Fruit fly (Drosophila melanogaster) whole organism, embryonic: Measurements from ENCODE around the gene CG42500.

ENCODE experiments used
- Bgb ChIP-seq: fragments of 200-800 bp; sonication (Bioruptor generic); IDR thresholded peaks from 2 replicates; pipeline ENCODE4 v1.3.6; 2022; ENCODE audit warnings: missing biosample characterization, missing genetic modification characterization; ENCODE audit not compliant: partially characterized antibody
- CG12219 ChIP-seq: fragments of 200-800 bp; sonication (Bioruptor generic); optimal IDR thresholded peaks from 3 replicates; lab custom pipeline; 2018; ENCODE audit warnings: missing biosample characterization, mild to moderate bottlenecking, missing genetic modification characterization
- CG12236 ChIP-seq: fragments of 200-800 bp; sonication (Bioruptor generic); optimal IDR thresholded peaks from 2 replicates; lab custom pipeline; 2016; ENCODE audit warnings: missing biosample characterization, missing genetic modification characterization
- CG12299 ChIP-seq: fragments of 200-800 bp; sonication (Bioruptor generic); optimal IDR thresholded peaks from 2 replicates; lab custom pipeline; 2018; ENCODE audit warnings: missing biosample characterization, mild to moderate bottlenecking, missing genetic modification characterization
- CG16779 ChIP-seq: fragments of 200-800 bp; sonication (Bioruptor generic); IDR thresholded peaks from 2 replicates; pipeline ENCODE4 v1.3.6; 2022; ENCODE audit warnings: missing biosample characterization, missing genetic modification characterization
- CG17359 ChIP-seq: fragments of 200-800 bp; sonication (Bioruptor generic); optimal IDR thresholded peaks from 3 replicates; lab custom pipeline; 2018; ENCODE audit warnings: missing biosample characterization, mild to moderate bottlenecking, missing genetic modification characterization, moderate library complexity
- CG17385 ChIP-seq: fragments of 200-800 bp; sonication (Bioruptor generic); optimal IDR thresholded peaks from 3 replicates; lab custom pipeline; 2018; ENCODE audit warnings: missing biosample characterization, mild to moderate bottlenecking, missing genetic modification characterization
- CG18599 ChIP-seq: fragments of 200-800 bp; sonication (Bioruptor generic); optimal IDR thresholded peaks from 3 replicates; lab custom pipeline; 2017; ENCODE audit warnings: missing biosample characterization, missing genetic modification characterization, mild to moderate bottlenecking, moderate library complexity, missing genetic modification reagents
- CG2202 ChIP-seq: fragments of 200-800 bp; sonication (Bioruptor generic); optimal IDR thresholded peaks from 2 replicates; lab custom pipeline; 2018; ENCODE audit warnings: missing biosample characterization, mild to moderate bottlenecking, missing genetic modification characterization
- CG2678 ChIP-seq: fragments of 200-800 bp; sonication (Bioruptor generic); optimal IDR thresholded peaks from 3 replicates; lab custom pipeline; 2019; ENCODE audit warnings: missing biosample characterization, mild to moderate bottlenecking, missing genetic modification characterization, moderate library complexity
- CG31224 ChIP-seq: fragments of 200-800 bp; sonication (Bioruptor generic); IDR thresholded peaks from 2 replicates; pipeline ENCODE4 v1.3.6; 2022; ENCODE audit warnings: missing biosample characterization, missing genetic modification characterization
- CG4360 ChIP-seq: fragments of 200-800 bp; sonication (Bioruptor generic); IDR thresholded peaks from 2 replicates; pipeline ENCODE4 v1.3.6; 2022; ENCODE audit warnings: missing biosample characterization, missing genetic modification characterization
- CG43689 ChIP-seq: fragments of 200-800 bp; sonication (Bioruptor generic); IDR thresholded peaks from 2 replicates; pipeline ENCODE4 v1.3.6; 2022; ENCODE audit warnings: missing biosample characterization, missing genetic modification characterization
- CG6175 ChIP-seq: fragments of 200-800 bp; sonication (Bioruptor generic); IDR thresholded peaks from 3 replicates; pipeline ENCODE4 v1.3.6; 2022; ENCODE audit warnings: missing biosample characterization, missing genetic modification characterization
- CG8281 ChIP-seq: fragments of 200-800 bp; sonication (Bioruptor generic); optimal IDR thresholded peaks from 2 replicates; lab custom pipeline; 2018; ENCODE audit warnings: missing biosample characterization, mild to moderate bottlenecking, missing genetic modification characterization, moderate library complexity
- CG8765 ChIP-seq: fragments of 200-800 bp; sonication (Bioruptor generic); IDR thresholded peaks from 2 replicates; pipeline ENCODE4 v1.3.6; 2022; ENCODE audit warnings: missing biosample characterization, missing genetic modification characterization
- Dp ChIP-seq: fragments of 200-800 bp; sonication (Bioruptor generic); optimal IDR thresholded peaks from 2 replicates; lab custom pipeline; 2018; ENCODE audit warnings: missing biosample characterization, mild to moderate bottlenecking, missing genetic modification characterization, moderate library complexity
- Drgx ChIP-seq: fragments of 200-800 bp; sonication (Bioruptor generic); IDR thresholded peaks from 2 replicates; pipeline ENCODE4 v1.3.6; 2022; ENCODE audit warnings: missing biosample characterization, missing genetic modification characterization
- E2f1 ChIP-seq: fragments of 200-800 bp; sonication (Bioruptor generic); IDR thresholded peaks from 2 replicates; pipeline ENCODE4 v1.3.6; 2022; ENCODE audit warnings: missing biosample characterization, missing genetic modification characterization
- Elba2 ChIP-seq: fragments of 200-800 bp; sonication (Bioruptor generic); optimal IDR thresholded peaks from 3 replicates; lab custom pipeline; 2016; ENCODE audit warnings: missing biosample characterization, missing genetic modification characterization
- Ets97D ChIP-seq: fragments of 200-800 bp; sonication (Bioruptor generic); optimal IDR thresholded peaks from 3 replicates; lab custom pipeline; 2016; ENCODE audit warnings: missing biosample characterization, missing genetic modification characterization
- H15 ChIP-seq: fragments of 200-800 bp; sonication (Bioruptor generic); IDR thresholded peaks from 3 replicates; pipeline ENCODE4 v1.3.6; 2022; ENCODE audit warnings: missing biosample characterization, missing genetic modification characterization
- HmgD ChIP-seq: fragments of 200-800 bp; sonication (Bioruptor generic); optimal IDR thresholded peaks from 3 replicates; lab custom pipeline; 2016; ENCODE audit warnings: missing biosample characterization, missing genetic modification characterization
- Hr3 ChIP-seq: fragments of 200-800 bp; sonication (Bioruptor generic); optimal IDR thresholded peaks from 3 replicates; lab custom pipeline; 2016; ENCODE audit warnings: missing biosample characterization, missing genetic modification characterization
- Hsf ChIP-seq: fragments of 200-800 bp; sonication (Bioruptor generic); optimal IDR thresholded peaks from 3 replicates; lab custom pipeline; 2016; ENCODE audit warnings: missing biosample characterization, missing genetic modification characterization
- Usf ChIP-seq: fragments of 200-800 bp; sonication (Bioruptor generic); optimal IDR thresholded peaks from 2 replicates; lab custom pipeline; 2017; ENCODE audit warnings: missing genotype, missing biosample characterization, missing genetic modification characterization
- amos ChIP-seq: fragments of 200-800 bp; sonication (Bioruptor generic); IDR thresholded peaks from 2 replicates; pipeline ENCODE4 v1.3.6; 2022; ENCODE audit warnings: missing biosample characterization, missing genetic modification characterization; ENCODE audit not compliant: partially characterized antibody
- bowl ChIP-seq: fragments of 200-800 bp; sonication (Bioruptor generic); IDR thresholded peaks from 2 replicates; pipeline ENCODE4 v1.3.6; 2022; ENCODE audit warnings: missing biosample characterization, missing genetic modification characterization
- chn ChIP-seq: fragments of 200-800 bp; sonication (Bioruptor generic); optimal IDR thresholded peaks from 2 replicates; lab custom pipeline; 2016; ENCODE audit warnings: missing biosample characterization, missing genetic modification characterization
- cwo ChIP-seq: fragments of 200-800 bp; sonication (Bioruptor generic); optimal IDR thresholded peaks from 3 replicates; lab custom pipeline; 2017; ENCODE audit warnings: missing biosample characterization, missing genetic modification characterization, mild to moderate bottlenecking, moderate library complexity, missing genetic modification reagents
- esg ChIP-seq: fragments of 200-800 bp; sonication (Bioruptor generic); conservative IDR thresholded peaks from 2 replicates; pipeline ENCODE4 v1.3.6; 2022; ENCODE audit warnings: missing biosample characterization, missing genetic modification characterization
- fd96Cb ChIP-seq: fragments of 200-800 bp; sonication (Bioruptor generic); optimal IDR thresholded peaks from 2 replicates; lab custom pipeline; 2018; ENCODE audit warnings: missing biosample characterization, mild to moderate bottlenecking, missing genetic modification characterization, moderate library complexity
- gce ChIP-seq: fragments of 200-800 bp; sonication (Bioruptor generic); IDR thresholded peaks from 3 replicates; pipeline ENCODE4 v1.3.6; 2022; ENCODE audit warnings: missing biosample characterization, missing genetic modification characterization
- gcm2 ChIP-seq: fragments of 200-800 bp; sonication (Bioruptor generic); optimal IDR thresholded peaks from 2 replicates; lab custom pipeline; 2016; ENCODE audit warnings: missing biosample characterization, missing genetic modification characterization
- gfzf ChIP-seq: fragments of 200-800 bp; sonication (Bioruptor generic); optimal IDR thresholded peaks from 2 replicates; lab custom pipeline; 2016; ENCODE audit warnings: missing biosample characterization, mild to moderate bottlenecking, missing genetic modification characterization, moderate library complexity
- kay ChIP-seq: fragments of 200-800 bp; sonication (Bioruptor generic); optimal IDR thresholded peaks from 2 replicates; lab custom pipeline; 2016; ENCODE audit warnings: missing biosample characterization, missing genetic modification characterization
- onecut ChIP-seq: fragments of 200-800 bp; sonication (Bioruptor generic); IDR thresholded peaks from 2 replicates; pipeline ENCODE4 v1.3.6; 2022; ENCODE audit warnings: missing biosample characterization, missing genetic modification characterization
- org-1 ChIP-seq: fragments of 200-800 bp; sonication (Bioruptor generic); optimal IDR thresholded peaks from 2 replicates; lab custom pipeline; 2017; ENCODE audit warnings: missing biosample characterization, missing genetic modification characterization
- pan ChIP-seq, 4 experiments: fragments of >200 bp in 3 of 4; fragments of 200-800 bp in 1 of 4; sonication (Bioruptor generic) in 1 of 4; optimal IDR thresholded peaks in 3 of 4; IDR thresholded peaks in 1 of 4; 2 replicates each; pipeline versions ENCODE4 v1.3.6 to Lab custom; 2017 to 2022; ENCODE audit warnings: missing biosample characterization in 2 of 4, missing genetic modification characterization in 2 of 4, mixed read lengths in 1 of 4
- pnt ChIP-seq: fragments of 200-800 bp; sonication (Bioruptor generic); optimal IDR thresholded peaks from 3 replicates; lab custom pipeline; 2016; ENCODE audit warnings: missing biosample characterization, missing genetic modification characterization
- pros ChIP-seq: fragments of 200-800 bp; sonication (Bioruptor generic); optimal IDR thresholded peaks from 3 replicates; lab custom pipeline; 2019; ENCODE audit warnings: missing biosample characterization, mild to moderate bottlenecking, missing genetic modification characterization, moderate library complexity
- slou ChIP-seq: fragments of 200-800 bp; sonication (Bioruptor generic); optimal IDR thresholded peaks from 3 replicates; lab custom pipeline; 2016; ENCODE audit warnings: missing biosample characterization, missing genetic modification characterization
- sna ChIP-seq: fragments of 200-800 bp; sonication (Bioruptor generic); IDR thresholded peaks from 2 replicates; pipeline ENCODE4 v1.3.6; 2022; ENCODE audit warnings: missing biosample characterization, missing genetic modification characterization; ENCODE audit not compliant: partially characterized antibody
- sr ChIP-seq: fragments of 200-800 bp; sonication (Bioruptor generic); IDR thresholded peaks from 3 replicates; pipeline ENCODE4 v1.3.6; 2022; ENCODE audit warnings: missing biosample characterization, missing genetic modification characterization
- sug ChIP-seq: fragments of 200-800 bp; optimal IDR thresholded peaks from 2 replicates; lab custom pipeline; 2019; ENCODE audit warnings: missing biosample characterization, mild to moderate bottlenecking, missing genetic modification characterization, moderate library complexity
- trh ChIP-seq: fragments of 200-800 bp; sonication (Bioruptor generic); optimal IDR thresholded peaks from 2 replicates; lab custom pipeline; 2016; ENCODE audit warnings: missing biosample characterization, missing genetic modification characterization
- vnd ChIP-seq: fragments of 200-800 bp; sonication (Bioruptor generic); IDR thresholded peaks from 3 replicates; pipeline ENCODE4 v1.3.6; 2022; ENCODE audit warnings: missing biosample characterization, missing genetic modification characterization; ENCODE audit not compliant: partially characterized antibody
- wdn ChIP-seq: fragments of 200-800 bp; sonication (Bioruptor generic); IDR thresholded peaks from 2 replicates; pipeline ENCODE4 v1.3.6; 2022; ENCODE audit warnings: missing biosample characterization, missing genetic modification characterization
- yki ChIP-seq: fragments of >200 bp; optimal IDR thresholded peaks from 3 replicates; lab custom pipeline; 2018

The CG42500 gene

dm6 chr3R:14108158-14108921 lies 44.1 kb downstream of the CG42500 start, which contains the start of gene CG12402 (continued):
- TF ChIP-seq vnd (GFP tag; lab: Robert Waterston, UW) (no peak), cwo (peak; percentile 75), bowl (GFP tag; lab: Robert Waterston, UW) (peak; percentile 63; the same call in 1 of the 2 replicates), sr (GFP tag; lab: Robert Waterston, UW) (peak; percentile 72), Ets97D (GFP tag; lab: Kevin White, UChicago) (no peak), wdn (GFP tag; lab: Robert Waterston, UW) (peak; percentile 57; the same call in 1 of the 2 replicates), gfzf (GFP tag; lab: Kevin White, UChicago) (no peak), Dp (peak; percentile 12), slou (no peak), CG17359 (peak; percentile 93), gcm2 (GFP tag; lab: Kevin White, UChicago) (peak; percentile 59), yki (lab: Kevin White, UChicago) (no peak), gce (GFP tag; lab: Robert Waterston, UW) (peak; percentile 84), trh (GFP tag; lab: Kevin White, UChicago) (peak; percentile 74), org-1 (peak; percentile 68), CG43689 (GFP tag; lab: Robert Waterston, UW) (peak; percentile 73; the same call in 1 of the 2 replicates), CG31224 (GFP tag; lab: Robert Waterston, UW) (peak; percentile 56), Usf (no peak), Hsf (GFP tag; lab: Kevin White, UChicago) (peak; percentile 71), CG18599 (GFP tag; lab: Kevin White, UChicago) (peak; percentile 88), CG2202 (tag; lab: Kevin White, UChicago) (peak; percentile 64), CG8281 (tag; lab: Kevin White, UChicago) (peak; percentile 67), sug (tag; lab: Kevin White, UChicago) (peak; percentile 72), Drgx (GFP tag; lab: Robert Waterston, UW) (peak; percentile 61), CG12299 (tag; lab: Kevin White, UChicago) (peak; percentile 74), HmgD (GFP tag; lab: Kevin White, UChicago) (peak; percentile 45), CG8765 (GFP tag; lab: Robert Waterston, UW) (peak; percentile 29; the same call in 1 of the 2 replicates), CG2678 (tag; lab: Kevin White, UChicago) (peak; percentile 87), CG17385 (GFP tag; lab: Kevin White, UChicago) (peak; percentile 70), chn (peak; percentile 87), sna (GFP tag; lab: Robert Waterston, UW) (peak; percentile 19; the same call in 1 of the 2 replicates), CG4360 (peak; percentile 67), pan (optimal IDR thresholded peaks at IDR 0.05; lab: Kevin White, UChicago) (no peak), pan (GFP tag; optimal IDR thresholded peaks at IDR 0.05 in 1 of 2, IDR thresholded peaks at IDR 0.05 in 1 of 2) (peak in 1 of 2 experiments; percentile 90), CG12236 (no peak), esg (GFP tag; lab: Robert Waterston, UW) (peak; percentile 87), Elba2 (GFP tag; lab: Kevin White, UChicago) (peak; percentile 88), amos (GFP tag; lab: Robert Waterston, UW) (no peak; the same call in 1 of the 2 replicates), onecut (GFP tag; lab: Robert Waterston, UW) (peak; percentile 83), E2f1 (peak; percentile 87), Hr3 (peak; percentile 91), CG6175 (GFP tag; lab: Robert Waterston, UW) (peak; percentile 52; the same call in 1 of the 3 replicates), kay (GFP tag; lab: Kevin White, UChicago) (peak; percentile 76), fd96Cb (tag; lab: Kevin White, UChicago) (peak; percentile 86), pros (GFP tag; lab: Kevin White, UChicago) (peak; percentile 96), pnt (GFP tag; lab: Kevin White, UChicago) (peak; percentile 49), CG16779 (GFP tag; lab: Robert Waterston, UW) (0 out of 2 replicates have a peak, but pooled peaks have one; percentile 30), Bgb (GFP tag; lab: Robert Waterston, UW) (no peak), CG12219 (GFP tag; lab: Kevin White, UChicago) (peak; percentile 82), H15 (peak; percentile 79)
